Worm (Caenorhabditis elegans): ENCODE data around the gene mrpl-20.
A peak's percentile ranks its signal among the peaks of the same experiment; 100 is the strongest.

mrpl-20 gene

DNA sequence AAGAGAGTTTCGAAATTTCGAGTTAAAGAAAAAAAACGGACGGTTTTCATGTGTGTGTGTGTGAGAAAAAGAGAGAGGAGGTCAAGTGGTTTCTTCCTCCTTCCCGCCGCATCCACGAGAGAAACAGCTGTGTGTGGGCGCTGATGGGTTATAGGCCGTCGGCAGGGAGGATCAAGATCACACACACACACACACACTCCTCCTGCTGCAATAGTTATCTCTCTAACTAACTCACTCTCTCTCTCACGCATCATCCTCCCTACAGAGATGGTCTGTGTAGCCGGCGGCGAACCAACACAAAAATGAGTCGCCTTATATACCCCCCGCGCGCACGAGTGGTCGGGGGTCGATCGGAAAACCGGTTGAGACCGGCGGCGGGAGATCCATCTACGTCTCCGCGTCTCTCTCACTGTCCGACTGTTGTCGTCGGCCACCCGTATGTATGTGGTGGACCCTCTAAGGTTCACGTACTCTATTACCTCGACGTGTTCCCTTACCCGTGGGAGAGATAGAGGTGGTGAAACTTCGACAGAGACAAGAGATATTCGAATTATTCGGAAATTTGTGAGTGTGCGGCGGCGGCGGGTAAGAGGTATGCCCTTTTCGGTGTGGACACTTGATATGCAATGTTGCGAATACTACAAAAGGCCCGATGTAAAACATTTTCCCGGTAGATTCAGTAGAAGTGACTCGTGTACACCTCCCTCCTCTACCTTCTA lies 46.5 kb upstream of the mrpl-20 start (continued):
- TF ChIP-seq ama-1 (optimal IDR thresholded peaks at IDR 0.05) (peak; percentile 95), ceh-90 (tag; optimal IDR thresholded peaks at IDR 0.05) (no peak), lir-3 (tag; optimal IDR thresholded peaks at IDR 0.05; ENCODE audit: poor library complexity) (peak; percentile 69), egl-13 (tag; optimal IDR thresholded peaks at IDR 0.05) (no peak), F16B12.6 (tag; optimal IDR thresholded peaks at IDR 0.05) (no peak)

ce11 chrII:13292913-13293312 lies 45.2 kb upstream of the mrpl-20 start:
- TF ChIP-seq nhr-77 (tag; optimal IDR thresholded peaks at IDR 0.05): no peak
- peak; percentile 78 for TF ChIP-seq blmp-1 (tag; optimal IDR thresholded peaks at IDR 0.05)
- no peak for TF ChIP-seq aha-1 (tag; optimal IDR thresholded peaks at IDR 0.05)
- no peak for TF ChIP-seq sptf-1 (tag; optimal IDR thresholded peaks at IDR 0.05)
- no peak for TF ChIP-seq C16A3.4 (tag; optimal IDR thresholded peaks at IDR 0.05)
- TF ChIP-seq nhr-20 (tag; optimal IDR thresholded peaks at IDR 0.05): peak; percentile 66
- TF ChIP-seq mep-1 (tag; optimal IDR thresholded peaks at IDR 0.05): no peak
- TF ChIP-seq skn-1 (tag; optimal IDR thresholded peaks at IDR 0.05): no peak
- no peak for TF ChIP-seq ceh-90 (tag; optimal IDR thresholded peaks at IDR 0.05)
- TF ChIP-seq lin-14 (GFP tag; optimal IDR thresholded peaks at IDR 0.05): peak; percentile 79
- no peak for TF ChIP-seq ztf-4 (tag; optimal IDR thresholded peaks at IDR 0.05)
- TF ChIP-seq nhr-28 (tag; optimal IDR thresholded peaks at IDR 0.05): no peak
- TF ChIP-seq pqm-1 (tag; optimal IDR thresholded peaks at IDR 0.05): no peak
- no peak for TF ChIP-seq C04F5.9 (tag; optimal IDR thresholded peaks at IDR 0.05)
- TF ChIP-seq lin-39 (tag; optimal IDR thresholded peaks at IDR 0.05): no peak
- no peak for TF ChIP-seq unc-98 (GFP tag; IDR thresholded peaks at IDR 0.05)
- no peak for TF ChIP-seq rnt-1 (tag; optimal IDR thresholded peaks at IDR 0.05)
- TF ChIP-seq tlp-1 (tag; optimal IDR thresholded peaks at IDR 0.05): no peak
- no peak for TF ChIP-seq lin-13 (GFP tag; optimal IDR thresholded peaks at IDR 0.05)
- no peak for TF ChIP-seq fkh-10 (GFP tag; optimal IDR thresholded peaks at IDR 0.05)
- TF ChIP-seq hlh-17 (GFP tag; optimal IDR thresholded peaks at IDR 0.05; ENCODE audit: borderline replicate concordance): no peak
- TF ChIP-seq xbp-1 (tag; optimal IDR thresholded peaks at IDR 0.05): no peak
- TF ChIP-seq lsy-2 (tag; optimal IDR thresholded peaks at IDR 0.05): peak in 1 of 2 experiments; percentile 29
- TF ChIP-seq isw-1 (GFP tag; IDR thresholded peaks at IDR 0.05): no peak
- TF ChIP-seq swsn-7 (tag; optimal IDR thresholded peaks at IDR 0.05): no peak
- TF ChIP-seq unc-130 (tag; optimal IDR thresholded peaks at IDR 0.05): no peak
- peak; percentile 2 for TF ChIP-seq fos-1 (tag; optimal IDR thresholded peaks at IDR 0.05)
- TF ChIP-seq egl-27 (tag; optimal IDR thresholded peaks at IDR 0.05): no peak
- TF ChIP-seq nhr-71 (tag; optimal IDR thresholded peaks at IDR 0.05): peak; percentile 69
- TF ChIP-seq ceh-88 (GFP tag; IDR thresholded peaks at IDR 0.05): no peak
- peak; percentile 42 for TF ChIP-seq snu-23 (GFP tag; optimal IDR thresholded peaks at IDR 0.05)
- no peak for TF ChIP-seq nhr-12 (tag; optimal IDR thresholded peaks at IDR 0.05)
- no peak for TF ChIP-seq fkh-8 (tag; optimal IDR thresholded peaks at IDR 0.05)
- TF ChIP-seq mef-2 (tag; optimal IDR thresholded peaks at IDR 0.05): no peak
- TF ChIP-seq nhr-237 (tag; optimal IDR thresholded peaks at IDR 0.05): no peak
- TF ChIP-seq Y116A8C.19 (tag; optimal IDR thresholded peaks at IDR 0.05; ENCODE audit: borderline replicate concordance): no peak
- peak; percentile 92 for TF ChIP-seq nhr-85 (tag)
- TF ChIP-seq unc-30 (tag; optimal IDR thresholded peaks at IDR 0.05): no peak
- peak in 1 of 3 experiments; percentile 31 for TF ChIP-seq dpl-1 (GFP tag; optimal IDR thresholded peaks at IDR 0.05)
- peak; percentile 39 for TF ChIP-seq nhr-19 (GFP tag; conservative IDR thresholded peaks at IDR 0.05)
- TF ChIP-seq irx-1 (tag; optimal IDR thresholded peaks at IDR 0.05): no peak
- TF ChIP-seq mdl-1 (tag; optimal IDR thresholded peaks at IDR 0.05): no peak
- TF ChIP-seq nhr-11 (tag; optimal IDR thresholded peaks at IDR 0.05): no peak
- no peak for TF ChIP-seq jun-1 (tag; optimal IDR thresholded peaks at IDR 0.05)
- no peak for TF ChIP-seq sox-4 (tag; optimal IDR thresholded peaks at IDR 0.05)
- no peak for TF ChIP-seq efl-3 (GFP tag; optimal IDR thresholded peaks at IDR 0.05)
- no peak for TF ChIP-seq zag-1 (tag; optimal IDR thresholded peaks at IDR 0.05)
- no peak for TF ChIP-seq ces-1 (GFP tag; optimal IDR thresholded peaks at IDR 0.05)
- no peak for TF ChIP-seq fkh-4 (tag; optimal IDR thresholded peaks at IDR 0.05; ENCODE audit: borderline replicate concordance)

All from whole organism, L1 larva.